Worm (Caenorhabditis elegans) whole organism, late embryonic: ENCODE data around the gene R10D12.13.

ENCODE experiments used
- C38D4.7 ChIP-seq: fragments of 200-800 bp; sonication (Bioruptor generic); optimal IDR thresholded peaks from 2 replicates; lab custom pipeline; 2018; ENCODE audit warnings: mild to moderate bottlenecking, missing genetic modification characterization, moderate library complexity, missing compliant biosample characterization
- F13H6.1 ChIP-seq: sonication (generic microtip); optimal IDR thresholded peaks from 2 replicates; lab custom pipeline; 2016; ENCODE audit warnings: missing genetic modification characterization, missing compliant biosample characterization
- K02D7.2 ChIP-seq: sonication (generic microtip); optimal IDR thresholded peaks from 2 replicates; lab custom pipeline; 2017; ENCODE audit warnings: mild to moderate bottlenecking, missing genetic modification characterization, missing compliant biosample characterization
- K09A11.1 ChIP-seq: sonication (generic microtip); optimal IDR thresholded peaks from 2 replicates; lab custom pipeline; 2017; ENCODE audit warnings: antibody characterized with exemption, mild to moderate bottlenecking, missing genetic modification characterization, missing compliant biosample characterization; ENCODE audit not compliant: insufficient read depth
- T23F11.4 ChIP-seq: fragments of 200-800 bp; sonication (Bioruptor generic); optimal IDR thresholded peaks from 2 replicates; lab custom pipeline; 2018; ENCODE audit warnings: mild to moderate bottlenecking, missing genetic modification characterization, missing compliant biosample characterization
- ama-1 ChIP-seq: fragments of 150-350 bp; optimal IDR thresholded peaks from 2 replicates; lab custom pipeline; 2014
- ceh-19 ChIP-seq: fragments of 200-800 bp; sonication (Bioruptor generic); optimal IDR thresholded peaks from 2 replicates; lab custom pipeline; 2018; ENCODE audit warnings: mild to moderate bottlenecking, missing genetic modification characterization, missing compliant biosample characterization
- ceh-22 ChIP-seq: sonication (generic microtip); optimal IDR thresholded peaks from 2 replicates; lab custom pipeline; 2017; ENCODE audit warnings: missing biosample characterization, missing genetic modification characterization
- ceh-24 ChIP-seq: sonication (generic microtip); optimal IDR thresholded peaks from 2 replicates; lab custom pipeline; 2016; ENCODE audit warnings: mild to moderate bottlenecking, missing genetic modification characterization, missing compliant biosample characterization
- ceh-30 ChIP-seq: fragments of 150-350 bp; optimal IDR thresholded peaks from 2 replicates; lab custom pipeline; 2014; ENCODE audit warnings: missing biosample characterization, missing genetic modification characterization
- ceh-31 ChIP-seq: sonication (generic microtip); optimal IDR thresholded peaks from 2 replicates; lab custom pipeline; 2016; ENCODE audit warnings: missing genetic modification characterization, missing compliant biosample characterization
- ceh-45 ChIP-seq: fragments of 200-800 bp; sonication (Bioruptor generic); IDR thresholded peaks from 2 replicates; pipeline ENCODE4 v1.3.6; 2022; ENCODE audit warnings: missing genetic modification reagents, missing genetic modification characterization, missing compliant biosample characterization
- ceh-48 ChIP-seq: sonication (generic microtip); optimal IDR thresholded peaks from 2 replicates; lab custom pipeline; 2016; ENCODE audit warnings: missing genetic modification characterization, inconsistent platforms, missing compliant biosample characterization
- ceh-6 ChIP-seq: fragments of 200-800 bp; sonication (Bioruptor generic); optimal IDR thresholded peaks from 2 replicates; lab custom pipeline; 2018; ENCODE audit warnings: mild to moderate bottlenecking, missing genetic modification characterization, missing compliant biosample characterization
- che-1 ChIP-seq: sonication (generic microtip); optimal IDR thresholded peaks from 2 replicates; lab custom pipeline; 2016; ENCODE audit warnings: mild to moderate bottlenecking, missing genetic modification characterization, missing compliant biosample characterization
- dmd-4 ChIP-seq: sonication (generic microtip); optimal IDR thresholded peaks from 2 replicates; lab custom pipeline; 2016; ENCODE audit warnings: borderline replicate concordance, missing genetic modification characterization, missing compliant biosample characterization
- elt-4 ChIP-seq: sonication (generic microtip); optimal IDR thresholded peaks from 2 replicates; lab custom pipeline; 2016; ENCODE audit warnings: missing genetic modification characterization, missing compliant biosample characterization
- fkh-6 ChIP-seq: sonication (generic microtip); optimal IDR thresholded peaks from 2 replicates; lab custom pipeline; 2016; ENCODE audit warnings: missing genetic modification characterization, missing compliant biosample characterization
- gmeb-2 ChIP-seq: sonication (generic microtip); optimal IDR thresholded peaks from 2 replicates; lab custom pipeline; 2016; ENCODE audit warnings: missing genetic modification characterization, inconsistent platforms, missing compliant biosample characterization
- hlh-30 ChIP-seq: sonication (generic microtip); optimal IDR thresholded peaks from 2 replicates; lab custom pipeline; 2017; ENCODE audit warnings: antibody characterized with exemption, missing genetic modification characterization, missing compliant biosample characterization; ENCODE audit not compliant: insufficient read depth
- hlh-8 ChIP-seq: sonication (generic microtip); optimal IDR thresholded peaks from 2 replicates; lab custom pipeline; 2016; ENCODE audit warnings: missing genotype, missing genetic modification characterization, missing compliant biosample characterization
- nfya-1 ChIP-seq: sonication (generic microtip); optimal IDR thresholded peaks from 2 replicates; lab custom pipeline; 2017; ENCODE audit warnings: missing genetic modification characterization, mild to moderate bottlenecking, missing compliant biosample characterization, antibody characterized with exemption, moderate library complexity
- nhr-11 ChIP-seq: fragments of 150-350 bp; optimal IDR thresholded peaks from 2 replicates; lab custom pipeline; 2014; ENCODE audit warnings: missing biosample characterization, missing genetic modification characterization
- nhr-232 ChIP-seq: sonication (generic microtip); optimal IDR thresholded peaks from 2 replicates; lab custom pipeline; 2016; ENCODE audit warnings: missing genetic modification characterization, missing compliant biosample characterization
- odd-2 ChIP-seq: sonication (generic microtip); optimal IDR thresholded peaks from 2 replicates; lab custom pipeline; 2017; ENCODE audit warnings: antibody characterized with exemption, mild to moderate bottlenecking, missing genetic modification characterization, missing compliant biosample characterization
- pag-3 ChIP-seq: sonication (generic microtip); optimal IDR thresholded peaks from 2 replicates; lab custom pipeline; 2016; ENCODE audit warnings: missing compliant biosample characterization, missing genetic modification characterization, borderline replicate concordance
- pax-1 ChIP-seq: fragments of 150-350 bp; optimal IDR thresholded peaks from 2 replicates; lab custom pipeline; 2014; ENCODE audit warnings: missing biosample characterization, missing genetic modification characterization
- pqm-1 ChIP-seq: sonication (generic microtip); optimal IDR thresholded peaks from 2 replicates; lab custom pipeline; 2016; ENCODE audit warnings: missing genetic modification characterization, missing compliant biosample characterization
- ref-2 ChIP-seq: sonication (generic microtip); optimal IDR thresholded peaks from 2 replicates; lab custom pipeline; 2016; ENCODE audit warnings: missing genetic modification characterization, missing compliant biosample characterization
- rnt-1 ChIP-seq: sonication (generic microtip); optimal IDR thresholded peaks from 2 replicates; lab custom pipeline; 2016; ENCODE audit warnings: missing genetic modification characterization, missing compliant biosample characterization
- sox-2 ChIP-seq: fragments of 200-800 bp; sonication (Bioruptor generic); IDR thresholded peaks from 2 replicates; pipeline ENCODE4 v1.3.6; 2022; ENCODE audit warnings: missing genetic modification reagents, missing genetic modification characterization, missing compliant biosample characterization
- sox-4 ChIP-seq: sonication (generic microtip); optimal IDR thresholded peaks from 2 replicates; lab custom pipeline; 2017; ENCODE audit warnings: mild to moderate bottlenecking, missing genetic modification characterization, inconsistent platforms, missing compliant biosample characterization
- tbx-2 ChIP-seq: sonication (generic microtip); optimal IDR thresholded peaks from 2 replicates; lab custom pipeline; 2016; ENCODE audit warnings: missing genetic modification characterization, missing compliant biosample characterization
- tbx-7 ChIP-seq: sonication (generic microtip); optimal IDR thresholded peaks from 2 replicates; lab custom pipeline; 2016; ENCODE audit warnings: missing genotype, missing genetic modification characterization, missing compliant biosample characterization
- unc-42 ChIP-seq: sonication (generic microtip); optimal IDR thresholded peaks from 2 replicates; lab custom pipeline; 2016; ENCODE audit warnings: missing genotype, missing genetic modification characterization, missing compliant biosample characterization
- unc-55 ChIP-seq: sonication (generic microtip); optimal IDR thresholded peaks from 2 replicates; lab custom pipeline; 2017; ENCODE audit warnings: missing biosample characterization, missing genetic modification reagents, missing genetic modification characterization
- zip-5 ChIP-seq: sonication (generic microtip); optimal IDR thresholded peaks from 2 replicates; lab custom pipeline; 2016; ENCODE audit warnings: missing genetic modification characterization, missing compliant biosample characterization
- ztf-16 ChIP-seq: sonication (generic microtip); optimal IDR thresholded peaks from 2 replicates; lab custom pipeline; 2017; ENCODE audit warnings: missing genetic modification characterization, missing compliant biosample characterization

Gene R10D12.13

DNA sequence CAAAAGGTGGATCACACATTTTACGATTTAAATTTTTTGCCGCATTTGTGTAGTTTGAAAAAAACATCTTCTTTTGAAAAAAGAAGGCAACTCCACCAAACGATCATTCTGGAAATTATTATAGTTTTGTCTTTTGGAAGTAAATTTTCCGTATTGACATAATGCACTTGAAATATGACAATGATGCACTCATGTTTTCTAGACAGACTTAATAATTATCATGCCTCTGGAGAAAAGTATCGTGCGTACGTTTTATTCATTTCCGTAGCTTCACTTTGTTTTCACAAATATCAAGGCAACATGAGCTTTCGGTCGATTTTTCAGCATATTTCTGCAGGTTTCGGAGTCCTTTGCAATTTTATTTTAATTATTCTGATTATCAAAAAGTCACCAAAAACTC, 43.9 kb upstream of the R10D12.13 start, which contains the start of gene str-250:
str-250 (plus strand) TSS at position 301 of the 400 bp plus-strand sequence.
- no peak for TF ChIP-seq ceh-48
- TF ChIP-seq sox-2 (GFP tag; lab: Robert Waterston, UW) = no peak
- TF ChIP-seq ceh-30 = no peak
- no peak for TF ChIP-seq gmeb-2 (tag; lab: Kevin White, UChicago)

DNA sequence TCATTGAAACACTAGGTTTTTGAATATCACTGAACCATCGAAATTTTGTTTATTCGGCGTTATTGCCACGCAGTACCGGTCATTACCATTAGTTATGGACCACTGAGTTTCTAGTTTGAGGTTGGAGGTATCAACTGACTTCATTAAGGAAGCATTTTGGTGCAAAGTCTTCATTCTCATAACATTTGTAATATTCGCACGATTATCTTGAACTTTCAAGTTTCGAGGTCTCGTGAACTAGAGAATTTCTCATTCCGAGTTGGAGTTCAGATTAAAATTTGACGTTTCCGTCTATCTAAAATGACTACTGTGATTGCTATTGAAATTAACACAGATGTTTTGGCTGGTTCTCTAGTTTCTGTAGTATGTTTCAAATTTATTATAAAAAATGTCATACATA, 41.5 kb upstream of the R10D12.13 start, which contains the start of gene srx-42:
srx-42 (plus strand) TSS at position 301 of the 400 bp plus-strand sequence.
- TF ChIP-seq fkh-6 = no peak
- no peak for TF ChIP-seq ztf-16
- no peak for TF ChIP-seq zip-5 (tag; lab: Kevin White, UChicago)
- TF ChIP-seq rnt-1 = no peak
- TF ChIP-seq ceh-19 (GFP tag; lab: Kevin White, UChicago) = no peak
- TF ChIP-seq hlh-30 (tag; lab: Kevin White, UChicago) = no peak
- no peak for TF ChIP-seq ceh-22 (tag; lab: Kevin White, UChicago)
- TF ChIP-seq nfya-1 (tag; lab: Kevin White, UChicago) = no peak
- TF ChIP-seq, all 69 proteins: peak for 0

- no peak for TF ChIP-seq C38D4.7 (GFP tag; lab: Kevin White, UChicago)
- TF ChIP-seq ceh-45 (GFP tag; lab: Robert Waterston, UW) = no peak
- TF ChIP-seq ceh-6 = no peak
- TF ChIP-seq che-1 (tag; lab: Kevin White, UChicago) = no peak
- TF ChIP-seq F13H6.1 (tag; lab: Kevin White, UChicago) = no peak
- no peak for TF ChIP-seq odd-2 (tag; lab: Kevin White, UChicago)
- no peak for TF ChIP-seq unc-55 (GFP tag; lab: Kevin White, UChicago)
- no peak for TF ChIP-seq sox-4 (tag; lab: Kevin White, UChicago)
- TF ChIP-seq ceh-22 (tag; lab: Kevin White, UChicago) = no peak
- no peak for TF ChIP-seq tbx-7 (tag; lab: Kevin White, UChicago)
- TF ChIP-seq nhr-232 (tag; lab: Kevin White, UChicago) = no peak
- no peak for TF ChIP-seq nhr-11 (tag; lab: Kevin White, UChicago)
- TF ChIP-seq ceh-24 (tag; lab: Kevin White, UChicago) = no peak
- no peak for TF ChIP-seq ama-1 (lab: Kevin White, UChicago)
These were observed 38.4 kb upstream of the R10D12.13 start, which contains the start of gene srxa-11 for ce11 chrV:13923851-13924250. Gene srxa-11 (plus strand): TSS chrV:13924151.

DNA sequence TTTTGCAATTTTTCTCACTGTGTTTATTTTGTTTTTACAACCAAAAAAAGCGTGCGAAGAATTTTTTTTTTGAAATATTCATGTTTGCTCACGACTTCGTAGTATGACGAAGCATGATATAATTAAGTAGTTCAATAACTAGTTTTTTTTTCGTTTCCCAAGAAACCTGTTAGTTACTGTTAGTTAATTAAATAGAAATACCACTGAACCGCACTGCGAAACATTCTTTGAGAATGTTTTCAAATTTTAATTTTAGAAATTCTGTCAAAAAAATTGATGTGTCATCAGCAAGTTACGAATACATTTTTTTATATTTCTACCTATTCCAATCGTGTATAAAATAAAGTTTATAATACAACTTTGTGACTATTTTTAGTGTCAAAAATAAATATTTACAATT, 35.8 kb upstream of the R10D12.13 start, which contains the start of gene srxa-12:
srxa-12 (plus strand) TSS at position 301 of the 400 bp plus-strand sequence.
- TF ChIP-seq K09A11.1 (no peak), sox-2 (GFP tag; lab: Robert Waterston, UW) (no peak), tbx-2 (no peak), fkh-6 (no peak), T23F11.4 (GFP tag; lab: Kevin White, UChicago) (no peak), ref-2 (tag; lab: Kevin White, UChicago) (no peak)

ce11 chrV:13929503-13929902, 32.7 kb upstream of the R10D12.13 start, which contains the start of gene srxa-13:
Gene srxa-13 (plus strand): TSS chrV:13929803.
- TF ChIP-seq ceh-48 (no peak), pqm-1 (tag; lab: Kevin White, UChicago) (no peak), rnt-1 (no peak), pax-1 (tag; lab: Kevin White, UChicago) (no peak), hlh-8 (tag; lab: Kevin White, UChicago) (no peak), ztf-16 (no peak), odd-2 (tag; lab: Kevin White, UChicago) (no peak), ref-2 (tag; lab: Kevin White, UChicago) (no peak), dmd-4 (tag; lab: Kevin White, UChicago) (no peak), unc-42 (tag; lab: Kevin White, UChicago) (no peak), ceh-45 (GFP tag; lab: Robert Waterston, UW) (no peak), pag-3 (tag; lab: Kevin White, UChicago) (no peak), elt-4 (tag; lab: Kevin White, UChicago) (no peak), K02D7.2 (tag; lab: Kevin White, UChicago) (no peak), C38D4.7 (GFP tag; lab: Kevin White, UChicago) (no peak), fkh-6 (no peak), ceh-31 (tag; lab: Kevin White, UChicago) (no peak)
